Worm (Caenorhabditis elegans): ENCODE results near the gene gcy-37.

The gcy-37 gene

DNA sequence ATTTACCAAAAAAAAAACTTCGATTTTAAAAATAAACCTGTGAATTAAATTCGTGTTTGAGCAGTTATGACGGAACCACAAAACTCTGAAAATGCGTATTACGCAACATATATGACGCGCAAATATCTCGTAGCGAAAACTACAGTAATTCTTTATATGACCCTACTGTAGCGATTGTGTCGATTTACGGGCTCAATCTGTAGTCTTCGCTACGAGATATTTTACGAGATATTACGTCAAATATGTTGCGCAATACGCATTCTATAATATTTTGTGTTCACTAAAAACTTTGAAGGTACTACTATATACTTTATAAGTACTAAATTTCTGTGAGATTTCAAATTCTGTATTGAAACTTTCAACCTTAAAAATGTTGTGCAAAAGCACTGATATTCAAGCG lies 21.5 kb downstream of the gcy-37 start:
- TF ChIP-seq nhr-21 (tag; optimal IDR thresholded peaks at IDR 0.05) (no peak), sma-3 (GFP tag; optimal IDR thresholded peaks at IDR 0.05) (no peak), ztf-4 (tag; optimal IDR thresholded peaks at IDR 0.05) (no peak), nhr-11 (tag; optimal IDR thresholded peaks at IDR 0.05) (no peak), elt-3 (tag; optimal IDR thresholded peaks at IDR 0.05) (no peak), ceh-16 (tag; optimal IDR thresholded peaks at IDR 0.05) (no peak), ZK546.5 (tag; optimal IDR thresholded peaks at IDR 0.05) (no peak), zag-1 (tag; optimal IDR thresholded peaks at IDR 0.05) (no peak), fos-1 (tag; optimal IDR thresholded peaks at IDR 0.05) (no peak), nhr-77 (tag; optimal IDR thresholded peaks at IDR 0.05) (no peak), unc-39 (tag; optimal IDR thresholded peaks at IDR 0.05) (no peak), nhr-23 (tag; optimal IDR thresholded peaks at IDR 0.05) (no peak), C34F6.9 (tag; optimal IDR thresholded peaks at IDR 0.05) (no peak), mdl-1 (tag; optimal IDR thresholded peaks at IDR 0.05) (no peak), ztf-11 (tag; optimal IDR thresholded peaks at IDR 0.05) (no peak), aly-2 (tag; optimal IDR thresholded peaks at IDR 0.05) (no peak), ama-1 (optimal IDR thresholded peaks at IDR 0.05) (no peak)

DNA sequence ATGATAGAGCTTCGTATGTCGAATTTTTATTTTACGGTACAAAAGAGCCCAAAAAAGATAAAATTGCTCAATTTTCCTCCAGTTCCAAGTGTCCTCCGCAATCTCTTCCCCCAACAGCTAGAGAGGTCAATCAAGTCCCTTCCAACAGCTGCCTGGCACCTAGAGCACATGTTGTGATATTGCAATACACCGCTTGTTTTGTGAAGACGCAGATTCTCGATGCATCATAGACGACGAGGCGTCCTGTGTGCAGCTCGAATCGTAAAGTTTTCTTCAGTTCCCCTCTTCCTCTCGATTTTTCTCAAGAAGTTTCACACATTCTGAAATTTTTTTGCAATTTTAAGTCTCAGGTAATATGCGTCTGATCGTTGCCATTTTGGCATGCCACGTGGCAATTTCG lies 22.4 kb downstream of the gcy-37 start, which contains the start of gene test-1:
Gene test-1 (plus strand): TSS at position 345 of the 400 bp plus-strand sequence.
- TF ChIP-seq aly-2 (tag; optimal IDR thresholded peaks at IDR 0.05), result no peak
- peak; percentile 35 for TF ChIP-seq nhr-129 (tag; optimal IDR thresholded peaks at IDR 0.05)
- no peak for TF ChIP-seq alr-1 (tag; optimal IDR thresholded peaks at IDR 0.05)
- no peak for TF ChIP-seq blmp-1 (tag; optimal IDR thresholded peaks at IDR 0.05; ENCODE audit: insufficient read depth)
- no peak for TF ChIP-seq unc-39 (tag; optimal IDR thresholded peaks at IDR 0.05)
- TF ChIP-seq nhr-6 (tag; optimal IDR thresholded peaks at IDR 0.05), result no peak
- no peak for TF ChIP-seq nhr-11 (tag; optimal IDR thresholded peaks at IDR 0.05)
- TF ChIP-seq ztf-4 (tag; optimal IDR thresholded peaks at IDR 0.05), result no peak
- TF ChIP-seq mdl-1 (tag; optimal IDR thresholded peaks at IDR 0.05), result no peak

DNA sequence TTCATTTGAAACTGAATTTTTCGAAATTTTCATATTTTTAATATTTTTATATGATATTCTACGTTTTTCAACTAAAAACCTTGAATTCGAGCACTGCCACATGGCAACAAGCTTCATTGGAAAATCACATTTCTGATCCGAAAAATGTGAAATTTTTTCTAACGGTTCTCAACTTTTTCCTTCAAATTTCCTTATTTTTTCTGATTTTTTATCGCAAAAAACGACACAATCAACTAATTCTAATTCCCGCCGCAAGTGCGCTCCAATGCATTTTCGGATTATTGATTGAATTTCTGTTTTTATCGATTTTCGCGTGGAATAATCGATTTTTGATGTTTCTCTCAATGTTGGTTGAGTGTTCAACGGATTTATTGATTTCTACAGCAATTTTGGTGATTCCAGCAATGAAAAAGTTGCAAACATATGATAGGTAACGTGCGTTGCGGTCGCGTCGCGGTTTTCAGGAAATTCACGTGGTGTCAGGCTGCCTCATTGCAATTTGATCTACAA lies 25.5 kb downstream of the gcy-37 start, which contains the start of gene C23H5.12:
Gene C23H5.12 (plus strand): TSS at position 51 of the 510 bp plus-strand sequence.
- TF ChIP-seq lin-13 (GFP tag; optimal IDR thresholded peaks at IDR 0.05), result no peak
- no peak for TF ChIP-seq C34F6.9 (tag; optimal IDR thresholded peaks at IDR 0.05)
- no peak for TF ChIP-seq nhr-77 (tag; optimal IDR thresholded peaks at IDR 0.05)
- no peak for TF ChIP-seq sma-9 (GFP tag; optimal IDR thresholded peaks at IDR 0.05)
- no peak for TF ChIP-seq sma-9 (tag; optimal IDR thresholded peaks at IDR 0.05)
- no peak for TF ChIP-seq lsy-2 (tag; optimal IDR thresholded peaks at IDR 0.05)
- TF ChIP-seq fos-1 (tag; optimal IDR thresholded peaks at IDR 0.05), result no peak
- no peak for TF ChIP-seq unc-39 (tag; optimal IDR thresholded peaks at IDR 0.05)
- TF ChIP-seq ceh-16 (tag; optimal IDR thresholded peaks at IDR 0.05), result no peak
- no peak for TF ChIP-seq R02D3.7 (tag; optimal IDR thresholded peaks at IDR 0.05)
- no peak for TF ChIP-seq nhr-21 (tag; optimal IDR thresholded peaks at IDR 0.05)
- TF ChIP-seq nhr-11 (tag; optimal IDR thresholded peaks at IDR 0.05), result no peak
- no peak for TF ChIP-seq lin-11 (tag; optimal IDR thresholded peaks at IDR 0.05)
- TF ChIP-seq unc-62 (GFP tag; optimal IDR thresholded peaks at IDR 0.05), result no peak

DNA sequence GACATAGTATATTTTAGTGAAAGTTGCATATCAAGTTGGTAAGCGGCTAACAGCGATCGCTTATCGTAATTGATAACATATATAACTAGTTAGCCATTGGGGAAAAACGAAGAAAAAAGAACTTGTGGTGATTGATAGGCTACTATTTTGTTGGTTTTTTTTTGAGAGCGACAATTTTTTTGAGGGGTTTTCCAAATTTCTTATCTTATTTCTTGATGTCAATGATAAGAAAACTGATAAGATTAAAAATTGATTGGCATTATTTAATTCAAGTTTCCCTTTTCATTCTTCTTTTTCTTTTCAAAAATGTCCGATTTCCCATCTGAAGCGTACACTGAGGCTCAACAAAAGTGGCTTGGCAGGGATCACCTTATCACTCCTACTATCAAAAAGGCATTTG lies 28.3 kb downstream of the gcy-37 start, which contains the start of gene prmt-6:
Gene prmt-6 (plus strand): TSS at position 252 of the 400 bp plus-strand sequence.
- TF ChIP-seq ama-1 (optimal IDR thresholded peaks at IDR 0.05) (no peak), nhr-12 (tag; optimal IDR thresholded peaks at IDR 0.05) (no peak), fos-1 (tag; optimal IDR thresholded peaks at IDR 0.05) (peak; percentile 11), ztf-4 (tag; optimal IDR thresholded peaks at IDR 0.05) (no peak), crh-2 (tag; optimal IDR thresholded peaks at IDR 0.05) (no peak)

DNA sequence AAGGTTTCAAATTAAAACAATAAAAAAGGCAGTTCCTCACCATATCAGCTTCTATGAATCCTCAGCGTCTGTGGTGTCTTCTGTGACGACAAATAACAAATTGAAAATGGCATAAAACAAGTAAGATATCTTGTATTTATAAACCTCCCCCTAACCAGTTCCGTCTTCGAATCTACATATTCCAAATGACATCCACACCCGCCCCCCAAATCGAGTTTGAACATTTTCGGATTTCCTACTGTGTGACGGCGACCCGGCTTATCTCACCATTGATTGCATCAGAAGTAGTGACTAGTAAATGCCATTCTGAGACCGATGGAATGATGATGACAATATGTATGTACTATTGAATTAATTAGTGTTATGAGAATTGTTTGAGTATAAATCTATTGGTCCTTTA lies 30.2 kb downstream of the gcy-37 start, which contains the start of gene grl-20:
Gene grl-20 (minus strand): TSS at position 101 of the 400 bp plus-strand sequence.
- TF ChIP-seq lin-39 (tag; optimal IDR thresholded peaks at IDR 0.05), result no peak
- TF ChIP-seq unc-55 (GFP tag; optimal IDR thresholded peaks at IDR 0.05), result no peak
- TF ChIP-seq nhr-12 (tag; optimal IDR thresholded peaks at IDR 0.05), result no peak
- no peak for TF ChIP-seq nhr-237 (tag; optimal IDR thresholded peaks at IDR 0.05)
- no peak for TF ChIP-seq nhr-25 (tag; optimal IDR thresholded peaks at IDR 0.05)
- no peak for TF ChIP-seq skn-1 (tag; optimal IDR thresholded peaks at IDR 0.05)
- no peak for TF ChIP-seq ceh-16 (tag; optimal IDR thresholded peaks at IDR 0.05)
- TF ChIP-seq nhr-6 (tag; optimal IDR thresholded peaks at IDR 0.05), result no peak
- no peak for TF ChIP-seq unc-39 (tag; optimal IDR thresholded peaks at IDR 0.05)
- TF ChIP-seq lin-13 (GFP tag; optimal IDR thresholded peaks at IDR 0.05), result no peak
- TF ChIP-seq mab-5 (tag; optimal IDR thresholded peaks at IDR 0.05), result no peak
- no peak for TF ChIP-seq ztf-11 (tag; optimal IDR thresholded peaks at IDR 0.05)
- TF ChIP-seq alr-1 (tag; optimal IDR thresholded peaks at IDR 0.05), result no peak
- TF ChIP-seq nhr-21 (tag; optimal IDR thresholded peaks at IDR 0.05), result no peak
- TF ChIP-seq unc-62 (GFP tag; optimal IDR thresholded peaks at IDR 0.05), result no peak
- no peak for TF ChIP-seq fos-1 (tag; optimal IDR thresholded peaks at IDR 0.05)
- no peak for TF ChIP-seq Y55F3AM.14 (GFP tag; optimal IDR thresholded peaks at IDR 0.05)
- no peak for TF ChIP-seq blmp-1 (tag; optimal IDR thresholded peaks at IDR 0.05; ENCODE audit: insufficient read depth)
- TF ChIP-seq snpc-4 (tag; optimal IDR thresholded peaks at IDR 0.05), result no peak
- no peak for TF ChIP-seq gmeb-1 (tag; optimal IDR thresholded peaks at IDR 0.05)
